Worm (Caenorhabditis elegans) whole organism, early embryonic: ENCODE results near the gene rpn-12.

Source experiments
- B0310.2 ChIP-seq: sonication (generic microtip); optimal IDR thresholded peaks from 2 replicates; lab custom pipeline; 2016; ENCODE audit warnings: mild to moderate bottlenecking, missing genetic modification characterization, missing compliant biosample characterization
- F13C5.2 ChIP-seq: sonication (generic microtip); optimal IDR thresholded peaks from 2 replicates; lab custom pipeline; 2017; ENCODE audit warnings: mild to moderate bottlenecking, missing genetic modification characterization, inconsistent platforms, missing compliant biosample characterization
- ama-1 ChIP-seq: fragments of 150-350 bp; optimal IDR thresholded peaks from 2 replicates; lab custom pipeline; 2014
- ceh-13 ChIP-seq: fragments of 200-800 bp; sonication (Bioruptor generic); optimal IDR thresholded peaks from 2 replicates; lab custom pipeline; 2018; ENCODE audit warnings: mild to moderate bottlenecking, missing genetic modification characterization, missing compliant biosample characterization
- ets-7 ChIP-seq: sonication (generic microtip); optimal IDR thresholded peaks from 2 replicates; lab custom pipeline; 2016; ENCODE audit warnings: missing genotype, missing genetic modification characterization, missing compliant biosample characterization
- flt-1 ChIP-seq: fragments of 200-800 bp; sonication (Bioruptor generic); IDR thresholded peaks from 2 replicates; pipeline ENCODE4 v1.3.6; 2022; ENCODE audit warnings: missing genetic modification characterization, missing compliant biosample characterization
- hnd-1 ChIP-seq: sonication (generic microtip); optimal IDR thresholded peaks from 2 replicates; lab custom pipeline; 2016; ENCODE audit warnings: missing genetic modification characterization, missing compliant biosample characterization
- pes-1 ChIP-seq: fragments of 200-800 bp; sonication (Bioruptor generic); IDR thresholded peaks from 2 replicates; pipeline ENCODE4 v1.3.6; 2022; ENCODE audit warnings: missing genetic modification reagents, missing genetic modification characterization, missing compliant biosample characterization
- tbx-11 ChIP-seq: fragments of 200-800 bp; sonication (Bioruptor generic); IDR thresholded peaks from 2 replicates; pipeline ENCODE4 v1.3.6; 2022; ENCODE audit warnings: missing genetic modification characterization, missing compliant biosample characterization
- tra-4 ChIP-seq: sonication (generic microtip); optimal IDR thresholded peaks from 2 replicates; lab custom pipeline; 2017; ENCODE audit warnings: missing genetic modification characterization, missing compliant biosample characterization

ce11 chrII:11652125-11652524 is 799 bp upstream of the rpn-12 start:
- TF ChIP-seq F13C5.2, result no peak
- no peak for TF ChIP-seq B0310.2 (tag; lab: Kevin White, UChicago)
- TF ChIP-seq ama-1 (lab: Kevin White, UChicago), result no peak
- TF ChIP-seq flt-1 (GFP tag; lab: Robert Waterston, UW), result no peak
- no peak for TF ChIP-seq tra-4 (tag; lab: Kevin White, UChicago)
- TF ChIP-seq hnd-1 (tag; lab: Kevin White, UChicago), result no peak
- no peak for TF ChIP-seq tbx-11 (GFP tag; lab: Robert Waterston, UW)
- no peak for TF ChIP-seq pes-1 (GFP tag; lab: Robert Waterston, UW)
- no peak for TF ChIP-seq ceh-13 (GFP tag; lab: Kevin White, UChicago)
- no peak for TF ChIP-seq ets-7 (tag; lab: Kevin White, UChicago)
